Fruit fly (Drosophila melanogaster) S2 (cell line): ENCODE measurements around the gene Dhfr.

Experiments used
- CG8478 ChIP-seq: fragments of >200 bp; optimal IDR thresholded peaks from 2 replicates; lab custom pipeline; 2018
- CTCF ChIP-seq, 2 experiments: fragments of >200 bp; optimal IDR thresholded peaks; 2 replicates each; lab custom pipeline; 2018

dm6 chr3R:16497379-16497778 lies 16.4 kb downstream of the Dhfr start:
- TF ChIP-seq CG8478, result no peak
- peak; percentile 91 to 96 for TF ChIP-seq CTCF (optimal IDR thresholded peaks at IDR 0.05; lab: Kevin White, UChicago)
